Fruit fly (Drosophila melanogaster) whole organism, embryonic: ENCODE measurements around the gene dod.

Experiments used
- ATbp ChIP-seq: fragments of 200-800 bp; sonication (Bioruptor generic); optimal IDR thresholded peaks from 2 replicates; lab custom pipeline; 2017; ENCODE audit warnings: missing biosample characterization, mild to moderate bottlenecking, missing genetic modification characterization, missing genetic modification reagents
- Bgb ChIP-seq: fragments of 200-800 bp; sonication (Bioruptor generic); IDR thresholded peaks from 2 replicates; pipeline ENCODE4 v1.3.6; 2022; ENCODE audit warnings: missing biosample characterization, missing genetic modification characterization; ENCODE audit not compliant: partially characterized antibody
- CG11696 ChIP-seq: fragments of 200-800 bp; sonication (Bioruptor generic); IDR thresholded peaks from 2 replicates; pipeline ENCODE4 v1.3.6; 2022; ENCODE audit warnings: missing biosample characterization, missing genetic modification characterization
- CG12299 ChIP-seq: fragments of 200-800 bp; sonication (Bioruptor generic); optimal IDR thresholded peaks from 2 replicates; lab custom pipeline; 2018; ENCODE audit warnings: missing biosample characterization, mild to moderate bottlenecking, missing genetic modification characterization
- CG12769 ChIP-seq: fragments of 200-800 bp; sonication (Bioruptor generic); optimal IDR thresholded peaks from 2 replicates; lab custom pipeline; 2019; ENCODE audit warnings: missing biosample characterization, mild to moderate bottlenecking, missing genetic modification characterization, moderate library complexity
- CG13287 ChIP-seq: fragments of 200-800 bp; sonication (Bioruptor generic); IDR thresholded peaks from 2 replicates; pipeline ENCODE4 v1.3.6; 2022; ENCODE audit warnings: missing biosample characterization, missing genetic modification characterization; ENCODE audit not compliant: partially characterized antibody
- CG17829 ChIP-seq: fragments of 200-800 bp; optimal IDR thresholded peaks from 2 replicates; lab custom pipeline; 2019; ENCODE audit warnings: missing biosample characterization, mild to moderate bottlenecking, missing genetic modification characterization, moderate library complexity
- CG2116 ChIP-seq: fragments of 200-800 bp; sonication (Bioruptor generic); optimal IDR thresholded peaks from 3 replicates; lab custom pipeline; 2018; ENCODE audit warnings: missing biosample characterization, mild to moderate bottlenecking, missing genetic modification characterization
- CG2120 ChIP-seq: fragments of 200-800 bp; sonication (Bioruptor generic); optimal IDR thresholded peaks from 3 replicates; lab custom pipeline; 2016; ENCODE audit warnings: missing biosample characterization, missing genetic modification characterization
- CG30403 ChIP-seq: fragments of 200-800 bp; sonication (Bioruptor generic); optimal IDR thresholded peaks from 3 replicates; lab custom pipeline; 2016; ENCODE audit warnings: missing biosample characterization, missing genetic modification characterization
- CG6765 ChIP-seq: fragments of 200-800 bp; sonication (Bioruptor generic); optimal IDR thresholded peaks from 3 replicates; lab custom pipeline; 2017; ENCODE audit warnings: missing biosample characterization, mild to moderate bottlenecking, missing genetic modification characterization
- CG7372 ChIP-seq: fragments of 200-800 bp; sonication (Bioruptor generic); IDR thresholded peaks from 2 replicates; pipeline ENCODE4 v1.3.6; 2022; ENCODE audit warnings: missing biosample characterization, missing genetic modification characterization
- CG8478 ChIP-seq: fragments of >200 bp; optimal IDR thresholded peaks from 2 replicates; lab custom pipeline; 2018
- D ChIP-seq, 2 experiments: fragments of 200-800 bp in 1 of 2; fragments of >200 bp in 1 of 2; sonication (Bioruptor generic) in 1 of 2; optimal IDR thresholded peaks; 2 replicates in 1 of 2; 3 replicates in 1 of 2; lab custom pipeline; 2017; ENCODE audit warnings: mild to moderate bottlenecking in 1 of 2, missing biosample characterization in 1 of 2, missing genetic modification characterization in 1 of 2, missing genetic modification reagents in 1 of 2
- Dbx ChIP-seq: fragments of 200-800 bp; sonication (Bioruptor generic); IDR thresholded peaks from 3 replicates; pipeline ENCODE4 v1.3.6; 2022; ENCODE audit warnings: missing biosample characterization, missing genetic modification characterization
- Ets65A ChIP-seq: fragments of 200-800 bp; sonication (Bioruptor generic); peaks from one replicate; lab custom pipeline; 2016; ENCODE audit warnings: missing biosample characterization, missing genetic modification characterization
- Ets97D ChIP-seq: fragments of 200-800 bp; sonication (Bioruptor generic); optimal IDR thresholded peaks from 3 replicates; lab custom pipeline; 2016; ENCODE audit warnings: missing biosample characterization, missing genetic modification characterization
- H15 ChIP-seq: fragments of 200-800 bp; sonication (Bioruptor generic); IDR thresholded peaks from 3 replicates; pipeline ENCODE4 v1.3.6; 2022; ENCODE audit warnings: missing biosample characterization, missing genetic modification characterization
- H2.0 ChIP-seq: fragments of 200-800 bp; sonication (Bioruptor generic); IDR thresholded peaks from 2 replicates; pipeline ENCODE4 v1.3.6; 2022; ENCODE audit warnings: missing biosample characterization, missing genetic modification characterization
- Hr78 ChIP-seq, 2 experiments: fragments of 200-800 bp in 1 of 2; fragments of >200 bp in 1 of 2; sonication (Bioruptor generic) in 1 of 2; optimal IDR thresholded peaks; 2 replicates each; lab custom pipeline; 2017 to 2019; ENCODE audit warnings: missing biosample characterization in 2 of 2, missing genetic modification characterization in 2 of 2, mild to moderate bottlenecking in 1 of 2, moderate library complexity in 1 of 2
- Hsf ChIP-seq: fragments of 200-800 bp; sonication (Bioruptor generic); optimal IDR thresholded peaks from 3 replicates; lab custom pipeline; 2016; ENCODE audit warnings: missing biosample characterization, missing genetic modification characterization
- MTF-1 ChIP-seq: fragments of 200-800 bp; sonication (Bioruptor generic); optimal IDR thresholded peaks from 2 replicates; lab custom pipeline; 2018; ENCODE audit warnings: missing biosample characterization, mild to moderate bottlenecking, missing genetic modification characterization, borderline replicate concordance
- Mrtf ChIP-seq: fragments of 200-800 bp; sonication (Bioruptor generic); IDR thresholded peaks from 3 replicates; pipeline ENCODE4 v1.3.6; 2022; ENCODE audit warnings: missing biosample characterization, missing genetic modification characterization
- Pdp1 ChIP-seq, 2 experiments: fragments of 200-800 bp; sonication (Bioruptor generic); optimal IDR thresholded peaks; 3 replicates each; lab custom pipeline; 2016; ENCODE audit warnings: missing biosample characterization in 2 of 2, missing genetic modification characterization in 2 of 2, mild to moderate bottlenecking in 1 of 2, moderate library complexity in 1 of 2
- amos ChIP-seq: fragments of 200-800 bp; sonication (Bioruptor generic); IDR thresholded peaks from 2 replicates; pipeline ENCODE4 v1.3.6; 2022; ENCODE audit warnings: missing biosample characterization, missing genetic modification characterization; ENCODE audit not compliant: partially characterized antibody
- cato ChIP-seq: fragments of 200-800 bp; sonication (Bioruptor generic); optimal IDR thresholded peaks from 2 replicates; lab custom pipeline; 2016; ENCODE audit warnings: missing biosample characterization, missing genetic modification characterization, borderline replicate concordance
- cg ChIP-seq: fragments of 200-800 bp; sonication (Bioruptor generic); optimal IDR thresholded peaks from 3 replicates; lab custom pipeline; 2019; ENCODE audit warnings: missing biosample characterization, mild to moderate bottlenecking, missing genetic modification characterization, moderate library complexity
- chinmo ChIP-seq: fragments of 200-800 bp; sonication (Bioruptor generic); IDR thresholded peaks from 4 replicates; pipeline ENCODE4 v1.3.6; 2022; ENCODE audit warnings: missing biosample characterization, missing genetic modification characterization; ENCODE audit not compliant: partially characterized antibody
- crc ChIP-seq: fragments of 200-800 bp; sonication (Bioruptor generic); optimal IDR thresholded peaks from 2 replicates; lab custom pipeline; 2016; ENCODE audit warnings: missing biosample characterization, missing genetic modification characterization
- esg ChIP-seq: fragments of 200-800 bp; sonication (Bioruptor generic); conservative IDR thresholded peaks from 2 replicates; pipeline ENCODE4 v1.3.6; 2022; ENCODE audit warnings: missing biosample characterization, missing genetic modification characterization
- eyg ChIP-seq: fragments of 200-800 bp; sonication (Bioruptor generic); optimal IDR thresholded peaks from 3 replicates; lab custom pipeline; 2016; ENCODE audit warnings: missing biosample characterization, missing genetic modification characterization
- fru ChIP-seq: fragments of >200 bp; optimal IDR thresholded peaks from 2 replicates; lab custom pipeline; 2017
- grn ChIP-seq: fragments of 200-800 bp; sonication (Bioruptor generic); optimal IDR thresholded peaks from 3 replicates; lab custom pipeline; 2017; ENCODE audit warnings: missing biosample characterization, missing genetic modification characterization
- hth ChIP-seq: fragments of >200 bp; optimal IDR thresholded peaks from 2 replicates; lab custom pipeline; 2017; ENCODE audit warnings: inconsistent platforms
- ind ChIP-seq: fragments of 200-800 bp; sonication (Bioruptor generic); optimal IDR thresholded peaks from 3 replicates; lab custom pipeline; 2016; ENCODE audit warnings: missing biosample characterization, missing genetic modification characterization
- kni ChIP-seq: fragments of 200-800 bp; sonication (Bioruptor generic); optimal IDR thresholded peaks from 3 replicates; lab custom pipeline; 2017; ENCODE audit warnings: mild to moderate bottlenecking, missing biosample characterization, missing genetic modification reagents, missing genetic modification characterization
- lmd ChIP-seq: fragments of 200-800 bp; sonication (Bioruptor generic); IDR thresholded peaks from 2 replicates; pipeline ENCODE4 v1.3.6; 2022; ENCODE audit warnings: missing biosample characterization, missing genetic modification characterization
- nerfin-1 ChIP-seq: fragments of 200-800 bp; sonication (Bioruptor generic); optimal IDR thresholded peaks from 3 replicates; lab custom pipeline; 2019; ENCODE audit warnings: missing biosample characterization, mild to moderate bottlenecking, missing genetic modification characterization, moderate library complexity
- nom ChIP-seq: fragments of 200-800 bp; sonication (Bioruptor generic); optimal IDR thresholded peaks from 2 replicates; lab custom pipeline; 2017; ENCODE audit warnings: missing biosample characterization, missing genetic modification characterization, mild to moderate bottlenecking, moderate library complexity, missing genetic modification reagents
- odd ChIP-seq: fragments of 200-800 bp; sonication (Bioruptor generic); optimal IDR thresholded peaks from 2 replicates; lab custom pipeline; 2017; ENCODE audit warnings: missing biosample characterization, mild to moderate bottlenecking, missing genetic modification characterization
- pum ChIP-seq: fragments of 200-800 bp; sonication (Bioruptor generic); optimal IDR thresholded peaks from 2 replicates; lab custom pipeline; 2016; ENCODE audit warnings: missing biosample characterization, missing genetic modification characterization
- sens ChIP-seq: fragments of 200-800 bp; sonication (Bioruptor generic); peaks from one replicate; lab custom pipeline; 2016; ENCODE audit warnings: missing biosample characterization, missing genetic modification characterization
- sisA ChIP-seq: fragments of 200-800 bp; sonication (Bioruptor generic); IDR thresholded peaks from 2 replicates; pipeline ENCODE4 v1.3.6; 2022; ENCODE audit warnings: missing biosample characterization, missing genetic modification characterization
- slou ChIP-seq: fragments of 200-800 bp; sonication (Bioruptor generic); optimal IDR thresholded peaks from 3 replicates; lab custom pipeline; 2016; ENCODE audit warnings: missing biosample characterization, missing genetic modification characterization
- so ChIP-seq: fragments of 200-800 bp; sonication (Bioruptor generic); IDR thresholded peaks from 3 replicates; pipeline ENCODE4 v1.3.6; 2022; ENCODE audit warnings: missing biosample characterization, missing genetic modification characterization
- tna ChIP-seq: fragments of 200-800 bp; sonication (Bioruptor generic); IDR thresholded peaks from 2 replicates; pipeline ENCODE4 v1.3.6; 2022; ENCODE audit warnings: missing biosample characterization, missing genetic modification characterization; ENCODE audit not compliant: partially characterized antibody
- trem ChIP-seq: fragments of 200-800 bp; optimal IDR thresholded peaks from 3 replicates; lab custom pipeline; 2019; ENCODE audit warnings: missing biosample characterization, mild to moderate bottlenecking, missing genetic modification characterization, moderate library complexity
- zen ChIP-seq: fragments of 200-800 bp; sonication (Bioruptor generic); optimal IDR thresholded peaks from 3 replicates; lab custom pipeline; 2018; ENCODE audit warnings: missing biosample characterization, mild to moderate bottlenecking, missing genetic modification characterization, moderate library complexity
- zen2 ChIP-seq: fragments of 200-800 bp; sonication (Bioruptor generic); IDR thresholded peaks from 3 replicates; pipeline ENCODE4 v1.3.6; 2022; ENCODE audit warnings: missing biosample characterization, missing genetic modification characterization; ENCODE audit not compliant: partially characterized antibody

dod gene

DNA sequence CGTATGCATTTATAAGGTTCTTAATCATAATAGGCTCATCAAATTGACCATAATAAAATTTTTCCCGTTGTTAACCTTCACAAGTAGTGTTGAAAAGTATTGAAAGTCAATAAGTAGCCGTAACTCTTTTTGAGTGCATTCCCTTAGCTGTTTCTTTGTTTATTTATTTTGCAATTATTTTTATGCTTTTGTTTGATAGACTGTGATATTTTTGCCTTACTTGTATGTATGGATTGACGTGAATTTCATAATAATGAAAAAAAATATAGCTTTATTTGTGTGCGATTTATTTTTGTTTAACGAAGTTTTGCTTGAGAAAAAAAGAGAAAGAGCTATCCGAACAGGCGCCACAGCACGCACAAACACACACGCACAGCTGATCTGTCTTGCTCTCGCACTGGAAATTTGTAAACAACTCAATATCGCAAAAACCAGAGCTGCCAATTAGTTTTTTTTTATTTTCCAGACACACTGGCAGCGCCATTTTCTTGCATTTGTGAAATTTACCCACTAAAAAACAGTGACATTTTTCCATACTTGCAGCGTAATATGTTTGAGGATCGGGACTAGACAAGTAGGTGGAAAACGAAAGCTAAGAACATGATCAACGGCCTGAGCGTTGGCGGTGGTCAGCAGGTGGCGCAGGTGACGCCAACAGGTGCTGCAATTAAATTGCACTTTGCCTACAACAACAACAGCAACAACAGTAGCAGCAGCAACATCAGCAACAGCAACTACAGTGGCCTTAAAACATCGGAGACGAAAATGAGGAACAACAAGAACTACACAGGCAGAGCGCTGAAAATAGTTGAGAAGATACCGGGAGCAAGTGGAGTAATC lies 24.2 kb downstream of the dod start (continued):
- TF ChIP-seq CG8478 (lab: Kevin White, UChicago) (no peak), cato (GFP tag; lab: Kevin White, UChicago) (no peak), fru (lab: Kevin White, UChicago) (no peak), CG17829 (tag; lab: Kevin White, UChicago) (peak; percentile 20), CG2120 (GFP tag; lab: Kevin White, UChicago) (peak; percentile 7), so (GFP tag; lab: Robert Waterston, UW) (no peak), hth (no peak), Pdp1 (GFP tag; optimal IDR thresholded peaks at IDR 0.05; lab: Kevin White, UChicago) (no peak), CG12299 (tag; lab: Kevin White, UChicago) (no peak), Mrtf (GFP tag; lab: Robert Waterston, UW) (no peak), trem (peak; percentile 31), CG12769 (tag; lab: Kevin White, UChicago) (no peak), amos (peak; percentile 19; the same call in 1 of the 2 replicates), eyg (GFP tag; lab: Kevin White, UChicago) (no peak), grn (GFP tag; lab: Kevin White, UChicago) (no peak), MTF-1 (no peak), CG11696 (GFP tag; lab: Robert Waterston, UW) (no peak), H15 (no peak), H2.0 (GFP tag; lab: Robert Waterston, UW) (no peak), tna (GFP tag; lab: Robert Waterston, UW) (no peak), cg (GFP tag; lab: Kevin White, UChicago) (peak; percentile 59), Dbx (GFP tag; lab: Robert Waterston, UW) (no peak), Bgb (GFP tag; lab: Robert Waterston, UW) (no peak), sens (peak; percentile 54), CG30403 (GFP tag; lab: Kevin White, UChicago) (no peak), Ets97D (GFP tag; lab: Kevin White, UChicago) (no peak), CG6765 (GFP tag; lab: Kevin White, UChicago) (no peak), Ets65A (GFP tag; lab: Kevin White, UChicago) (no peak), odd (GFP tag; lab: Kevin White, UChicago) (no peak), ind (GFP tag; lab: Kevin White, UChicago) (no peak), nom (GFP tag; lab: Kevin White, UChicago) (peak; percentile 62), chinmo (GFP tag; lab: Robert Waterston, UW) (peak; percentile 76; the same call in 1 of the 4 replicates), zen2 (GFP tag; lab: Robert Waterston, UW) (no peak), lmd (GFP tag; lab: Robert Waterston, UW) (no peak), sisA (GFP tag; lab: Robert Waterston, UW) (no peak), zen (tag; lab: Kevin White, UChicago) (peak; percentile 28), crc (GFP tag; lab: Kevin White, UChicago) (no peak), nerfin-1 (tag; lab: Kevin White, UChicago) (peak; percentile 29), slou (GFP tag; lab: Kevin White, UChicago) (no peak), CG2116 (peak; percentile 6), D (optimal IDR thresholded peaks at IDR 0.05; lab: Kevin White, UChicago) (no peak), D (GFP tag; optimal IDR thresholded peaks at IDR 0.05; lab: Kevin White, UChicago) (no peak), Hr78 (GFP tag; optimal IDR thresholded peaks at IDR 0.05; lab: Kevin White, UChicago) (no peak), esg (GFP tag; lab: Robert Waterston, UW) (no peak), kni (GFP tag; lab: Kevin White, UChicago) (no peak), ATbp (GFP tag; lab: Kevin White, UChicago) (no peak), CG13287 (GFP tag; lab: Robert Waterston, UW) (peak; percentile 18; the same call in 1 of the 2 replicates), CG7372 (no peak), pum (GFP tag; lab: Kevin White, UChicago) (no peak), Hsf (GFP tag; lab: Kevin White, UChicago) (no peak)
